Worm (Caenorhabditis elegans) whole organism, L1 larva: ENCODE results near the gene trf-1.

Experiments used
- C04F5.9 ChIP-seq: sonication (generic microtip); optimal IDR thresholded peaks from 2 replicates; lab custom pipeline; 2016; ENCODE audit warnings: missing genetic modification characterization, missing compliant biosample characterization
- C34B4.2 ChIP-seq: sonication (generic microtip); optimal IDR thresholded peaks from 2 replicates; lab custom pipeline; 2017; ENCODE audit warnings: mild to moderate bottlenecking, missing genetic modification characterization, missing compliant biosample characterization
- aha-1 ChIP-seq: fragments of 150-350 bp; optimal IDR thresholded peaks from 2 replicates; lab custom pipeline; 2014; ENCODE audit warnings: missing biosample characterization, missing genetic modification characterization
- aly-2 ChIP-seq: fragments of 150-350 bp; optimal IDR thresholded peaks from 2 replicates; lab custom pipeline; 2014; ENCODE audit warnings: missing biosample characterization, missing genetic modification characterization
- ceh-63 ChIP-seq: fragments of 200-800 bp; sonication (Bioruptor generic); optimal IDR thresholded peaks from 2 replicates; lab custom pipeline; 2018; ENCODE audit warnings: mild to moderate bottlenecking, missing genetic modification characterization, missing compliant biosample characterization
- ceh-90 ChIP-seq: sonication (generic microtip); optimal IDR thresholded peaks from 2 replicates; lab custom pipeline; 2016; ENCODE audit warnings: missing genetic modification characterization, missing compliant biosample characterization
- efl-1 ChIP-seq, 4 experiments: fragments of 150-350 bp; optimal IDR thresholded peaks in 3 of 4; peaks in 1 of 4; 1 replicate in 1 of 4; 2 replicates in 3 of 4; lab custom pipeline; 2014; ENCODE audit warnings: missing biosample characterization in 2 of 4, missing genetic modification characterization in 2 of 4, missing genetic modification reagents in 2 of 4
- egl-13 ChIP-seq: sonication (generic microtip); optimal IDR thresholded peaks from 2 replicates; lab custom pipeline; 2016; ENCODE audit warnings: missing genotype, missing genetic modification reagents, missing genetic modification characterization, missing compliant biosample characterization
- egl-27 ChIP-seq, 2 experiments: fragments of 150-350 bp in 1 of 2; sonication (generic microtip); optimal IDR thresholded peaks; 3 replicates each; lab custom pipeline; 2017 to 2018; ENCODE audit warnings: missing biosample characterization in 2 of 2, missing genetic modification characterization in 2 of 2, missing genetic modification reagents in 2 of 2
- elt-3 ChIP-seq, 6 experiments: fragments of 150-350 bp in 1 of 6; sonication (generic microtip); optimal IDR thresholded peaks; 2 replicates each; lab custom pipeline; 2017 to 2018; ENCODE audit warnings: missing biosample characterization in 6 of 6, missing genetic modification characterization in 6 of 6, inconsistent platforms in 1 of 6
- ets-5 ChIP-seq: fragments of 200-800 bp; sonication (Bioruptor generic); IDR thresholded peaks from 2 replicates; pipeline ENCODE4 v1.3.6; 2022; ENCODE audit warnings: missing genetic modification characterization, missing compliant biosample characterization
- fkh-4 ChIP-seq: sonication (generic microtip); optimal IDR thresholded peaks from 2 replicates; lab custom pipeline; 2016; ENCODE audit warnings: missing compliant biosample characterization, missing genetic modification characterization, borderline replicate concordance
- fos-1 ChIP-seq: fragments of 150-350 bp; optimal IDR thresholded peaks from 2 replicates; lab custom pipeline; 2014; ENCODE audit warnings: missing biosample characterization, missing genetic modification characterization
- grh-1 ChIP-seq: fragments of 200-800 bp; sonication (Bioruptor generic); IDR thresholded peaks from 2 replicates; pipeline ENCODE4 v1.3.6; 2022; ENCODE audit warnings: missing genetic modification reagents, missing genetic modification characterization, missing compliant biosample characterization
- hlh-17 ChIP-seq: fragments of 200-800 bp; sonication (Bioruptor generic); optimal IDR thresholded peaks from 2 replicates; lab custom pipeline; 2018; ENCODE audit warnings: missing genetic modification characterization, mild to moderate bottlenecking, missing compliant biosample characterization, moderate library complexity, borderline replicate concordance
- irx-1 ChIP-seq: sonication (generic microtip); optimal IDR thresholded peaks from 2 replicates; lab custom pipeline; 2016; ENCODE audit warnings: missing genetic modification characterization, missing compliant biosample characterization
- isw-1 ChIP-seq: fragments of 200-800 bp; sonication (Bioruptor generic); IDR thresholded peaks from 2 replicates; pipeline ENCODE4 v1.3.6; 2022; ENCODE audit warnings: missing genetic modification characterization, missing compliant biosample characterization
- lin-13 ChIP-seq: fragments of 150-350 bp; optimal IDR thresholded peaks from 2 replicates; lab custom pipeline; 2014; ENCODE audit warnings: missing biosample characterization, missing genetic modification reagents, missing genetic modification characterization
- lin-14 ChIP-seq: fragments of 200-800 bp; sonication (Bioruptor generic); optimal IDR thresholded peaks from 2 replicates; lab custom pipeline; 2018; ENCODE audit warnings: mild to moderate bottlenecking, missing genetic modification characterization, moderate library complexity, missing compliant biosample characterization
- lin-15B ChIP-seq: fragments of 150-350 bp; sonication (generic microtip); optimal IDR thresholded peaks from 3 replicates; lab custom pipeline; 2014; ENCODE audit warnings: missing biosample characterization, missing genetic modification characterization
- lin-35 ChIP-seq, 2 experiments: fragments of 150-350 bp; optimal IDR thresholded peaks; 2 replicates each; lab custom pipeline; 2014; ENCODE audit warnings: missing biosample characterization in 2 of 2, missing genetic modification characterization in 2 of 2, missing genetic modification reagents in 2 of 2
- lin-39 ChIP-seq: fragments of 150-350 bp; optimal IDR thresholded peaks from 2 replicates; lab custom pipeline; 2014; ENCODE audit warnings: missing biosample characterization, missing genetic modification reagents, missing genetic modification characterization
- lir-3 ChIP-seq: sonication (generic microtip); optimal IDR thresholded peaks from 2 replicates; lab custom pipeline; 2016; ENCODE audit warnings: mild to moderate bottlenecking, missing genetic modification characterization, moderate library complexity, missing compliant biosample characterization; ENCODE audit not compliant: poor library complexity
- mep-1 ChIP-seq: fragments of 150-350 bp; optimal IDR thresholded peaks from 2 replicates; lab custom pipeline; 2014; ENCODE audit warnings: missing biosample characterization, missing genetic modification characterization
- nhr-19 ChIP-seq: fragments of 200-800 bp; sonication (Bioruptor generic); conservative IDR thresholded peaks from 2 replicates; pipeline ENCODE4 v1.3.6; 2022; ENCODE audit warnings: missing genetic modification characterization, missing compliant biosample characterization
- nhr-28 ChIP-seq: fragments of 150-350 bp; optimal IDR thresholded peaks from 2 replicates; lab custom pipeline; 2014; ENCODE audit warnings: missing biosample characterization, missing genetic modification characterization
- nhr-47 ChIP-seq: sonication (generic microtip); optimal IDR thresholded peaks from 2 replicates; lab custom pipeline; 2016; ENCODE audit warnings: mild to moderate bottlenecking, missing genetic modification characterization, moderate library complexity, missing compliant biosample characterization
- nhr-71 ChIP-seq: sonication (generic microtip); optimal IDR thresholded peaks from 2 replicates; lab custom pipeline; 2016; ENCODE audit warnings: mild to moderate bottlenecking, missing genetic modification characterization, moderate library complexity, missing compliant biosample characterization
- nhr-76 ChIP-seq: sonication (generic microtip); optimal IDR thresholded peaks from 2 replicates; lab custom pipeline; 2017; ENCODE audit warnings: missing biosample characterization, missing genetic modification characterization
- nhr-77 ChIP-seq: fragments of 150-350 bp; optimal IDR thresholded peaks from 2 replicates; lab custom pipeline; 2014; ENCODE audit warnings: missing biosample characterization, missing genetic modification characterization
- nhr-85 ChIP-seq: sonication (generic microtip); peaks from one replicate; lab custom pipeline; 2016; ENCODE audit warnings: missing genetic modification characterization, inconsistent platforms, missing compliant biosample characterization
- nhr-90 ChIP-seq: sonication (generic microtip); optimal IDR thresholded peaks from 2 replicates; lab custom pipeline; 2016; ENCODE audit warnings: mild to moderate bottlenecking, missing genetic modification characterization, missing compliant biosample characterization; ENCODE audit not compliant: poor library complexity
- pqm-1 ChIP-seq: sonication (generic microtip); optimal IDR thresholded peaks from 3 replicates; lab custom pipeline; 2017; ENCODE audit warnings: missing biosample characterization, missing genetic modification characterization
- rnt-1 ChIP-seq: sonication (generic microtip); optimal IDR thresholded peaks from 2 replicates; lab custom pipeline; 2016; ENCODE audit warnings: mild to moderate bottlenecking, missing genetic modification characterization, moderate library complexity, missing compliant biosample characterization
- skn-1 ChIP-seq: fragments of 150-350 bp; optimal IDR thresholded peaks from 2 replicates; lab custom pipeline; 2014; ENCODE audit warnings: missing biosample characterization, missing genetic modification characterization
- sox-4 ChIP-seq: sonication (generic microtip); optimal IDR thresholded peaks from 2 replicates; lab custom pipeline; 2016; ENCODE audit warnings: missing genetic modification characterization, missing compliant biosample characterization
- sptf-1 ChIP-seq: fragments of 150-350 bp; optimal IDR thresholded peaks from 2 replicates; lab custom pipeline; 2014; ENCODE audit warnings: missing biosample characterization, missing genetic modification characterization
- sup-37 ChIP-seq: fragments of 200-800 bp; sonication (Bioruptor generic); optimal IDR thresholded peaks from 2 replicates; lab custom pipeline; 2018; ENCODE audit warnings: mild to moderate bottlenecking, missing genetic modification characterization, missing compliant biosample characterization
- unc-30 ChIP-seq: sonication (generic microtip); optimal IDR thresholded peaks from 2 replicates; lab custom pipeline; 2017; ENCODE audit warnings: missing biosample characterization, missing genetic modification characterization
- unc-86 ChIP-seq: sonication (generic microtip); optimal IDR thresholded peaks from 2 replicates; lab custom pipeline; 2016; ENCODE audit warnings: missing genetic modification characterization, missing compliant biosample characterization
- unc-98 ChIP-seq: fragments of 200-800 bp; sonication (Bioruptor generic); IDR thresholded peaks from 2 replicates; pipeline ENCODE4 v1.3.6; 2022; ENCODE audit warnings: missing genetic modification characterization, missing compliant biosample characterization
- vab-15 ChIP-seq: sonication (generic microtip); optimal IDR thresholded peaks from 2 replicates; lab custom pipeline; 2017; ENCODE audit warnings: missing genotype, mild to moderate bottlenecking, missing genetic modification characterization, missing compliant biosample characterization
- ztf-11 ChIP-seq, 2 experiments: sonication (generic microtip); optimal IDR thresholded peaks; 2 replicates each; lab custom pipeline; 2016 to 2017; ENCODE audit warnings: missing genetic modification characterization in 2 of 2, missing biosample characterization in 1 of 2, missing compliant biosample characterization in 1 of 2

Gene trf-1

DNA sequence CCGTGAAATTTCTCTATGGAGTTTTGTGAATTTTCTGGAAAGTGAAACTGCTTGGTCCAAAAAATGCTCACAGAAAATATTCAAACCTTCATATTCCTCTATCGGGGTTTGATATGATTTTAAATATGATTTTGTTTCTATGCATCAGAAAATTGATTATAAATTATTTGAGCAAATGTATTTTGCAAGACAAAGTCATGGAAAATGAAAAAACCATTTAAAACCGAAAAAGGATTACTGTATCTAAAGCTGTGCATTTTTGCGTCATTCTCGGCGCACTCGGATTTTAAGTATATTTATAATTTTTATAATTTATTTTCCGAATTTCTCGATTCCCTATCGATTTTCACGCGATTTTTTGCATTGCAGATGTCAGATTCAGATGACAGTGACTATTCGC, 41.2 kb downstream of the trf-1 start, which contains the start of gene pssy-2:
pssy-2 (plus strand) TSS at position 301 of the 400 bp plus-strand sequence.
- TF ChIP-seq hlh-17 (GFP tag; lab: Kevin White, UChicago), result no peak
- TF ChIP-seq egl-27 (tag; optimal IDR thresholded peaks at IDR 0.05; lab: Kevin White, UChicago), result no peak
- no peak for TF ChIP-seq mep-1 (tag; lab: Kevin White, UChicago)
- no peak for TF ChIP-seq grh-1
- TF ChIP-seq vab-15 (tag; lab: Kevin White, UChicago), result no peak
- TF ChIP-seq sox-4 (tag; lab: Kevin White, UChicago), result no peak
- no peak for TF ChIP-seq ztf-11 (tag; optimal IDR thresholded peaks at IDR 0.05; lab: Kevin White, UChicago)

DNA sequence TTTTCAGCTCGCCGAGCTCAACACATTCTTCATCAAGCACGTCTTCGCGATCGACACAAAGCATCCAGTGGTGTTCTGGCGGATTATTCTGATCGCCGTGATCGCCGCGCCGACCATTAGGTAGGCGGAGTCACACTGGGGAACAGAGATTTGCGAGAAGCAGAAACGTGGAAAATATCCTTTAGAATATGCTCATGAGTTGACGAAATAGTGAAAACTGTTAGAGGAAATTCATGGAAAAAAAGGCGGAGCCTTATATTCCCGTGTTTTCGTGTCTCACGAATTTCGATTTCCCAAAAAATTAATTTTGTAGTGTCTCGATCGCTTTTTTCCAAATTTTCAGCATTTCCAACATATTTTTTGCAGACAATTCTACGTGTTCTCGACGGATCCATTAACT, 44.2 kb downstream of the trf-1 start:
- no peak for TF ChIP-seq nhr-47 (tag; lab: Kevin White, UChicago)
- no peak for TF ChIP-seq elt-3 (tag; optimal IDR thresholded peaks at IDR 0.05; lab: Kevin White, UChicago)
- TF ChIP-seq nhr-71, result no peak
- peak; percentile 34 for TF ChIP-seq rnt-1 (tag; lab: Kevin White, UChicago)
- peak; percentile 28 for TF ChIP-seq sox-4 (tag; lab: Kevin White, UChicago)
- TF ChIP-seq ets-5 (GFP tag; lab: Robert Waterston, UW), result no peak
- TF ChIP-seq sup-37 (GFP tag; lab: Kevin White, UChicago), result no peak
- peak; percentile 26 for TF ChIP-seq nhr-85 (tag; lab: Kevin White, UChicago)
- 0 out of 2 replicates have a peak, but pooled peaks have one; percentile 9 for TF ChIP-seq nhr-19 (GFP tag; lab: Robert Waterston, UW)
- TF ChIP-seq lin-35 (GFP tag; optimal IDR thresholded peaks at IDR 0.05; lab: Kevin White, UChicago), result no peak
- TF ChIP-seq aly-2, result no peak
- TF ChIP-seq nhr-90 (tag; lab: Kevin White, UChicago), result peak; percentile 42
- TF ChIP-seq efl-1 (optimal IDR thresholded peaks at IDR 0.05; lab: Kevin White, UChicago), result peak; percentile 2 to 38
- TF ChIP-seq efl-1 (GFP tag; optimal IDR thresholded peaks at IDR 0.05 in 1 of 2; lab: Kevin White, UChicago), result peak in 1 of 2 experiments; percentile 82
- TF ChIP-seq lin-13 (GFP tag; lab: Kevin White, UChicago), result no peak
- peak in 1 of 2 experiments; percentile 53 for TF ChIP-seq ztf-11 (tag; optimal IDR thresholded peaks at IDR 0.05; lab: Kevin White, UChicago)
- no peak for TF ChIP-seq sptf-1 (tag; lab: Kevin White, UChicago)
- TF ChIP-seq nhr-76 (tag; lab: Kevin White, UChicago), result no peak
- TF ChIP-seq pqm-1 (tag; lab: Kevin White, UChicago), result no peak
- TF ChIP-seq ceh-63 (GFP tag; lab: Kevin White, UChicago), result peak; percentile 40
- TF ChIP-seq fkh-4 (tag; lab: Kevin White, UChicago), result peak; percentile 10
- TF ChIP-seq nhr-28 (tag; lab: Kevin White, UChicago), result no peak
- TF ChIP-seq isw-1 (GFP tag; lab: Robert Waterston, UW), result no peak
- TF ChIP-seq ceh-90, result peak; percentile 36
- TF ChIP-seq unc-86, result no peak
- TF ChIP-seq lin-15B, result no peak
- no peak for TF ChIP-seq egl-13 (tag; lab: Kevin White, UChicago)
- TF ChIP-seq lir-3 (tag; lab: Kevin White, UChicago), result peak; percentile 66
- TF ChIP-seq grh-1, result no peak
- TF ChIP-seq unc-98 (GFP tag; lab: Robert Waterston, UW), result peak; percentile 58

ce11 chrIII:13476682-13477081, 46.4 kb downstream of the trf-1 start, which contains the start of gene T27E9.6:
T27E9.6 (minus strand) TSS chrIII:13476782.
- TF ChIP-seq nhr-77 (no peak), sox-4 (tag; lab: Kevin White, UChicago) (no peak), unc-86 (no peak), unc-30 (tag; lab: Kevin White, UChicago) (no peak), lin-13 (GFP tag; lab: Kevin White, UChicago) (no peak), egl-13 (tag; lab: Kevin White, UChicago) (no peak), lin-39 (tag; lab: Kevin White, UChicago) (no peak), lin-15B (no peak), C04F5.9 (tag; lab: Kevin White, UChicago) (no peak), skn-1 (tag; lab: Kevin White, UChicago) (no peak), aha-1 (no peak), C34B4.2 (no peak), irx-1 (tag; lab: Kevin White, UChicago) (no peak), lin-14 (GFP tag; lab: Kevin White, UChicago) (no peak), nhr-28 (tag; lab: Kevin White, UChicago) (no peak), pqm-1 (tag; lab: Kevin White, UChicago) (no peak), ceh-90 (no peak), ets-5 (GFP tag; lab: Robert Waterston, UW) (no peak), fos-1 (tag; lab: Kevin White, UChicago) (no peak)
- TF ChIP-seq, all 84 proteins: peak for 0
